Fruit fly (Drosophila melanogaster) whole organism, larva: ENCODE measurements around the gene CG9451.
"Not testable (repeated sequence)": the region's sequence is repeated elsewhere in the genome, so short reads cannot be mapped to it uniquely, and the experiment has no call there.

Source experiments
- noc ChIP-seq: fragments of 200-800 bp; sonication (Bioruptor generic); optimal IDR thresholded peaks from 3 replicates; lab custom pipeline; 2019; ENCODE audit warnings: missing biosample characterization, mild to moderate bottlenecking, missing genetic modification characterization, moderate library complexity

The CG9451 gene

DNA sequence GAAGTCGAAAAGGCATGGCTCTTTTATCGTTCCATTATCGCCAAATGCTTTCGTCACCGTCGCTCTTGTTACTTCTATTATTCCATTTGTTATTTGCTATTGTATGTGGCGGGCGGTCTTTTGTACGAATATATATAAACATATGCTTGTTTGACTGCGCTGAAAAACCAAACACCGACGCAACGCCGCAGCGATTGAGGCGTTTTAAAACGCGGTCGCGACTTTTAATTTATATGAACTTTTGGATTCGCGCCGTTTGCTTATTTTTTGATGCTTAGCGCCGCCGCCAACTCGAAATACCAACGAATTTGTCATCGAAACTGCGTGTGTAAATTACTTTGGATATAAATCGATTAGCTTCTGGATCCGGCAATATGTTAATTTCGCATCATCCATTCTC, 3.5 kb downstream of the CG9451 start:
- TF ChIP-seq noc (tag; lab: Kevin White, UChicago): no peak

DNA sequence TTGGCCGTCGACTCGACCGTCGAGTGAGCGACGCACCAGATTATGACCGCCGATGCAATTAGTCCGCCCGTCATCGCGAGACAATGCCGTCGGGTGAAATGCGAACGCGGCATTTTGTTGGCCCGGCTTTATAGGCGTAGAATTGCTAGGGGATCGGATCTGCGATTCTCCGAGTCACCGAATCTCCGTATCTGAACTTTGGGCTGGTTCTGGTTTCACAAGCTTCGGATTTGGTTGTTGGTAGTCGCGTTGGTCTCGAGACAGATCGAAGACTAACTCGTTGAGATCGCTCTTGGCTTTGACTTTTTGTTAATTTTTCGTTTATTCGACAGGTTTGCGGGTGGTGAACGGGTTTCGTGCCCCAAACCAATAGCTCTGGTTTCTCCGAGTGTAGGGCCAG, 4.0 kb downstream of the CG9451 start:
- TF ChIP-seq noc (tag; lab: Kevin White, UChicago): no peak

DNA sequence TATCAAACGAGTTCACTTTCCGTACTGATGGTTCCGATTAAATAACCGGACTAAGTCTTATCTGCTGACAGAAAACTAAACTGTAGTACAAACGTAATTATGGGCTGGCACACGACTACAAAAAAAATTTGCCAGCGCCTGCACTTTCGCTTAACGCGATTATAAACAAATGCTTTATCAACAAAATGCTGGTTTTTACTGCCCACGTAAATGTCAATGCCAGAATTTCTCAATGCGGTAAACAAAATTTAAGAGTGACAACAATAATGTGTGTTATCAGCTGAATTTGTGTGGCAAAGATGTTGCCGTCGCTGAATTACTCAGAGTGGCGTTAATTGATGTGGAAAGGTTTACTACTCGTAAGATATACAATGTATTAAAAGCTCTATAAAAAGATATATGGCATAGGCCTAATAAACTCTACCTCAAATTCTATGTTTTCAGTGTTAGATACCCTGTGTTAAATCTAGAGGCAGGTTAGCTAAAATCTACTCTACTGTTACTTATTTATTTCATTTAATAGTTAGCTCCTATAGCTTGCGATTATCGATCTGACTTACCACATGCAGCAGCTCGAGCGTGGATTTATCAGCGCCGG, 4.5 kb downstream of the CG9451 start:
- peak; percentile 40 for TF ChIP-seq noc (tag; lab: Kevin White, UChicago)

DNA sequence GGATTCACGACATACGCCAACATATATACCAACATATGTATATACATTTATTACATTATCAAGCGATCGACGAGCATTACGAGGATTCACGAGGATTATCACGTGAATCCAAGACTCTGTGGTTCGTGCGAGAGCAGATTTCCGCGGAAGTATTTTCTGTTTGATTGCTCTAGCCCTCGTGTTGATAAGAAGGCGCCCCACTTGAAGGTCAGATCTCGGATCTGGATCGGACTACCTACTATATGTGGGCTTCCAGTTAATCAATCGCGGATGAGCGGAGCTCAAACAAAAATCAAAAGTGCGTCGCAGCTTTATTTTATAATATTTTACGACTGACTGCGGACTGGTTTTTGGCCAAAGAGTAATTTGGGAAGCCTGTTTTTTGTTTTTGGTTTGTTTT, 5.6 kb downstream of the CG9451 start:
- TF ChIP-seq noc (tag; lab: Kevin White, UChicago): peak; percentile 11

DNA sequence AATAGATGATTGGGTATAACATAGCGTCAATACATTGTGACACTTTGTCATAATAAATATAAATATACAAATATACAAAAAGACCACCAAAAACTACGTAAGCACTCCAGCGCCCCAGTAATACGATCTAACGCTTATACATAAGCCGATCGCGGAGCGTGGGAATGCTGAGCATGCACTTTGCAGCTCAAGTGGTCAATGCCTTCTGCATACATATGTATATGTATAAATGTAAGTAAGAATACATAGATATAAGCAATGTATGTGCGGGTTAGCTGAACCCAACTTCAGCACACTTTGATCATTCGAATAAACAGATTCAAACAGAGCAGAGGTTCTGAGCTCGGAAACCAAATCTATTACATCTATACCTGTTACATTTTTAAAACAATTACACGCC, 13.3 kb downstream of the CG9451 start, which contains the start of gene CG32212:
TSS of gene CG32212 (plus strand) at position 301 of the 400 bp plus-strand sequence.
- not testable (repeated sequence) for TF ChIP-seq noc (tag; lab: Kevin White, UChicago)

DNA sequence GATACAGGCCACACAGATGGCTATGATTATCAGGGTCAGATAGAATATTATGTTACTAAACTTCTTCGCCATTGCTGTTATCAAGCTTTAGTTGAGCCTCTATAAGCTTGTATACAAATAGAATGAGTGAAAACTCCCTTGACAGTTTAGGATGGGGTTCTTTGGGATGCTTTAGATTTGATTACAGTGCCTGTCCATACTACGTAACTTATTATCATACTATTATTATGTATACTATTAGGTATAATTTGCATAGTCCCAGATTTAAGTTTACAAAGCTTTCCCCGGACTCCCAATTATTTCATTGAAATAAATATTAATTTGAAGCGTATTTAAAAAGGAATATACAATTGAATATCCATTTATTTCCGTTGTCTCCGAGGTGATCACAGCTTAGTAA, 14.2 kb downstream of the CG9451 start, which contains the start of gene brv1:
TSS of gene brv1 (minus strand) at position 101 of the 400 bp plus-strand sequence.
- no peak for TF ChIP-seq noc (tag; lab: Kevin White, UChicago)

DNA sequence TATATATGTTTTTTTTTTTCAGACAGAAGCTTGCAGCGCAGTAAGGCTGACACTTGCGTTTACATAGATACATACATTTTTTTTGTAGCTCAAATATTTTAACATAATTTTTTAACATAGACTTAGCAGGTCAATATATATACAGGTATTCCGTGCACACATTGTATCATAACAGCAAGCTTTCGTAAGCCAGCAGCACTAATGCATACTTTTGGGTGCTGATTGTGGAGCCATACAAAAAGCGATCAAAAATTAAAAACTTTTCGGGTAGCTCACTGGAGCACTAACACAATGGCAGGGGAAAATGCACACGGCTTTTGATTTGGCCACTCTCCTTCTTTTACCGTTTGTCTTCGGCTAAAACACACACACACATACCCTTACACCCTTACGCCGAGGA, 17.6 kb downstream of the CG9451 start:
- no peak for TF ChIP-seq noc (tag; lab: Kevin White, UChicago)

DNA sequence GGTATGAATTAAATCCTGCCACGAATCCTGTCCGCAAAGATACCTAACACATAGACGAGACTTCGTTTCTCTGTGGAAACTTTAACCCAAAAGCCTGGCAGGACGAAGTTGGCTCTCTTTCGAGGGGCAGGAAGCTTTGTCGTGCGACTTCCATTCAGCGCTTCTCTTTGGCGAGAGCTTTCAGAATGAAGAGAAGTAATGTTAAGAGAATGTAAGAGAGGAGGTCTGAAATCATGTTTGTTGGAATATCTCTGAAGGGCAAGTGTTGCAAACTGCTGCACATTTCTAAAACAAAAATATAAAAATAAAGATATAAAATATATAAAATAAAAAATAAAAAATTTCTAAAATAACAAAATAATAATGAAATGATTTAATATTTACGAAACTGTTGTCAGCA, 18.6 kb downstream of the CG9451 start:
- TF ChIP-seq noc (tag; lab: Kevin White, UChicago): no peak

DNA sequence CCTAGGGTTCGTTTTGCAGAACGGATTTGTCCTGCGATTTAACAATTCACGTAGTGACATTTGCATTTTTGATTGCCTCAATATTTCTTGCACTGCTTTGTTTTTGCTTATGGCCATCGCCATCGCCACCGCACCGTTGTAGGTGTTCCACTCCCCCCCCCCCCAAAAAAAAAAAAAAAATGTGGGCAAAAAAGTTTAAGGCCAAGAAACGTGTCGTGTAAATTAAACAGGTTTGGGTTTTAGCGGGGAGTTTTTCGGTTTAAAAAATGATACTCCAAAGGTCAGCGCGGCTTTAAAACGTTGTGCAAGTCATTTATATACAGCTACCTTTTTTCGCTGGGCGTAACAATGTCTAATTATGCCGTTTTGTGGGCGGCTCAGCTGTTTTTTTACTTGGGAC, 19.4 kb downstream of the CG9451 start:
- no peak for TF ChIP-seq noc (tag; lab: Kevin White, UChicago)

DNA sequence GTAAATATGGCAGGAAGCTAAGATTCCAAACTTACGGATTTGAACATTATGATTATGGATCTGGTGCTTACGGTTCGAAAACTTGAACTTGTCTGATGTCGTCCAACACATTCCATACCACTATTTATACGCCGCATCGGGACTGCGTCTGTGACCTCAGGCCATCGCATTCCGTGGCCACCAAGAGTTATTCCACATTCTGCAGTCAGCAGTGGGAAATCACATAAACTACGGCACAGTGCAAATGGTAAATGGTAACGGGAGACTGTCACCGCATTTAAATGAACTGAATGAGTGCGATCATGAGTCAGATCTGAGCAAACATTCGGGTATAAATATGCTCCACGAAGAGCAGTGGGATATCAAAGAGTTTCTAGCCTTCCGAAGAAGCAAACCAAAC, 25.1 kb downstream of the CG9451 start, which contains the start of the genes CG18294 and CG32213:
TSS of gene CG18294 (minus strand) at position 101 of the 400 bp plus-strand sequence.
TSS of gene CG32213 (plus strand) at position 362 of the 400 bp plus-strand sequence.
- not testable (repeated sequence) for TF ChIP-seq noc (tag; lab: Kevin White, UChicago)

DNA sequence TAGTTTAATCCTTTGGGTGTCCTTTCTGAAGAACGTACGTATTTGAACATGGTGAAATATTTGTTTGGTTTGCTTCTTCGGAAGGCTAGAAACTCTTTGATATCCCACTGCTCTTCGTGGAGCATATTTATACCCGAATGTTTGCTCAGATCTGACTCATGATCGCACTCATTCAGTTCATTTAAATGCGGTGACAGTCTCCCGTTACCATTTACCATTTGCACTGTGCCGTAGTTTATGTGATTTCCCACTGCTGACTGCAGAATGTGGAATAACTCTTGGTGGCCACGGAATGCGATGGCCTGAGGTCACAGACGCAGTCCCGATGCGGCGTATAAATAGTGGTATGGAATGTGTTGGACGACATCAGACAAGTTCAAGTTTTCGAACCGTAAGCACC, 28.5 kb downstream of the CG9451 start, which contains the start of the genes 825-Oak and CG12519:
TSS of gene 825-Oak (minus strand) at position 101 of the 400 bp plus-strand sequence.
TSS of gene CG12519 (plus strand) at position 364 of the 400 bp plus-strand sequence.
- not testable (repeated sequence) for TF ChIP-seq noc (tag; lab: Kevin White, UChicago)

DNA sequence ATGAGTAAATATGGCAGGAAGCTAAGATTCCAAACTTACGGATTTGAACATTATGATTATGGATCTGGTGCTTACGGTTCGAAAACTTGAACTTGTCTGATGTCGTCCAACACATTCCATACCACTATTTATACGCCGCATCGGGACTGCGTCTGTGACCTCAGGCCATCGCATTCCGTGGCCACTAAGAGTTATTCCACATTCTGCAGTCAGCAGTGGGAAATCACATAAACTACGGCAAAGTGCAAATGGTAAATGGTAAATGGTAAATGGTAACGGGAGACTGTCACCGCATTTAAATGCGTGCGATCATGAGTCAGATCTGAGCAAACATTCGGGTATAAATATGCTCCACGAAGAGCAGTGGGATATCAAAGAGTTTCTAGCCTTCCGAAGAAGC, 33.6 kb downstream of the CG9451 start, which contains the start of the genes CG14096 and CG32214:
TSS of gene CG14096 (minus strand) at position 101 of the 400 bp plus-strand sequence.
TSS of gene CG32214 (plus strand) at position 368 of the 400 bp plus-strand sequence.
- not testable (repeated sequence) for TF ChIP-seq noc (tag; lab: Kevin White, UChicago)

DNA sequence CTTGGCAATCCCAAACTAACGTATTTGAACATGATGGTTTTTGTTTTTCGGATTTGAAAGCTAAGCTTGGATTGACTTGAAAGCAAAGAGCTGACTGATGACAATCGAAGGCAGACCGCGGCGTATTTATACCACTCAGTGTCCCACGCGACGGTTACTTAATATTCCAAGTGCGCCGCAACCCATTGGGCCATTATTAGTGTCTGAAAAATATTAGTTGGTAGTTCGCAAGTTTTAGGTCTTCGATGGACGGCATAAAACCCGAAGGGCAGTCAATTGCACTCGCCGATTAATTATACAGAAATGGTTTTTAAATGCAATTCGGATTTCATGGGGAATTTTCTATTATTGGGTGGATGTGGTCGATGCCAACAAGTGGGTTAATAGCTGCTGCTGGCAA, 35.9 kb downstream of the CG9451 start, which contains the start of gene CG14095:
TSS of gene CG14095 (minus strand) at position 101 of the 400 bp plus-strand sequence.
- TF ChIP-seq noc (tag; lab: Kevin White, UChicago): no peak
